Fruit fly (Drosophila melanogaster) whole organism, adult: Measurements from ENCODE around the gene mRpS23.

ENCODE experiments used
- CG11617 ChIP-seq: fragments of 200-800 bp; sonication (Bioruptor generic); optimal IDR thresholded peaks from 2 replicates; lab custom pipeline; 2017; ENCODE audit warnings: mild to moderate bottlenecking, missing biosample characterization, missing genetic modification reagents, missing genetic modification characterization
- CG12768 ChIP-seq: fragments of 200-800 bp; sonication (Bioruptor generic); optimal IDR thresholded peaks from 2 replicates; lab custom pipeline; 2017; ENCODE audit warnings: missing biosample characterization, missing genetic modification characterization, mild to moderate bottlenecking, moderate library complexity, missing genetic modification reagents
- CG14711 ChIP-seq: fragments of 200-800 bp; sonication (Bioruptor generic); optimal IDR thresholded peaks from 2 replicates; lab custom pipeline; 2018; ENCODE audit warnings: missing biosample characterization, mild to moderate bottlenecking, missing genetic modification characterization, moderate library complexity
- CG1620 ChIP-seq: fragments of 200-800 bp; sonication (Bioruptor generic); optimal IDR thresholded peaks from 2 replicates; lab custom pipeline; 2016; ENCODE audit warnings: missing biosample characterization, missing genetic modification characterization
- CG33017 ChIP-seq: fragments of 200-800 bp; sonication (Bioruptor generic); optimal IDR thresholded peaks from 2 replicates; lab custom pipeline; 2018; ENCODE audit warnings: missing biosample characterization, mild to moderate bottlenecking, missing genetic modification characterization, moderate library complexity
- CG5204 ChIP-seq: fragments of 200-800 bp; sonication (Bioruptor generic); optimal IDR thresholded peaks from 2 replicates; lab custom pipeline; 2016; ENCODE audit warnings: missing biosample characterization, missing genetic modification characterization
- cic ChIP-seq: fragments of 200-800 bp; sonication (Bioruptor generic); optimal IDR thresholded peaks from 2 replicates; lab custom pipeline; 2017; ENCODE audit warnings: missing biosample characterization, mild to moderate bottlenecking, missing genetic modification characterization, moderate library complexity
- pad ChIP-seq: fragments of 200-800 bp; sonication (Bioruptor generic); optimal IDR thresholded peaks from 3 replicates; lab custom pipeline; 2017; ENCODE audit warnings: missing biosample characterization, missing genetic modification characterization, mild to moderate bottlenecking, moderate library complexity, missing genetic modification reagents
- tj ChIP-seq: fragments of 200-800 bp; sonication (Bioruptor generic); optimal IDR thresholded peaks from 3 replicates; lab custom pipeline; 2017; ENCODE audit warnings: missing biosample characterization, mild to moderate bottlenecking, missing genetic modification characterization, moderate library complexity

DNA sequence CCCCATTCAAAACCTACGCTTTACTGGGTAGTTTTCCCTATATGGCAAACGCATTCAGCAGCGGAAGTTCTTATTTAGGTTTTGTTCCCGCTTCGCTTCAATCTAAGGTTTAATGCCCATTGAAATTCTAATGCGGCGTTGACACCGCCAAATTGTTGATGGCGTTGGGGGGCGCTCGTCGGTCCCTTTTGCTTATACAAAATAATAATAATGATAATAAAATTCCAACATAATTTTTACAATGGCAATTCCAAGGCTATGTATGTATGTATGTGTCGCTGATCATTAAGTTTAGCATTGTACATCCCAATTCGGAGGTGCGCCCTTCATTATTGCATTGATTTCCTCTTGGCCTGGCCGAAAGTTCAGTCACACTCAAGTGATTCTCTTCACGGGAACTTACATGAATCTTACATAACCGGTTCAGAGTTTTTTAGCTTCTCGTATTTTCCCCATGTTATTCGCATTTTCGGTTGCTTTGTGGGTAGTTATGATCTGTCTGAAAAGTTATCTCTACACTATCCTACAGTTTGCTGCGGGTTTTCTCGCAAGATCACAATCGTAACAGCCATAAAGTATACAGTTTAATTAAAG, 49.3 kb upstream of the mRpS23 start:
- TF ChIP-seq CG5204 (GFP tag; lab: Kevin White, UChicago) = no peak
- TF ChIP-seq cic (GFP tag; lab: Kevin White, UChicago) = no peak
- no peak for TF ChIP-seq tj (GFP tag; lab: Kevin White, UChicago)
- TF ChIP-seq CG14711 (tag; lab: Kevin White, UChicago) = no peak
- TF ChIP-seq CG11617 = no peak
- no peak for TF ChIP-seq CG12768
- TF ChIP-seq CG33017 (tag; lab: Kevin White, UChicago) = no peak
- TF ChIP-seq CG1620 (GFP tag; lab: Kevin White, UChicago) = no peak
- no peak for TF ChIP-seq pad (GFP tag; lab: Kevin White, UChicago)
